Worm (Caenorhabditis elegans) whole organism, L2 larva: Measurements from ENCODE around the gene srh-166.

Source experiments
- aly-2 ChIP-seq: fragments of 150-350 bp; optimal IDR thresholded peaks from 2 replicates; lab custom pipeline; 2014; ENCODE audit warnings: missing biosample characterization, missing genetic modification characterization
- ama-1 ChIP-seq: fragments of 150-350 bp; optimal IDR thresholded peaks from 2 replicates; lab custom pipeline; 2018; ENCODE audit warnings: inconsistent platforms
- dmd-4 ChIP-seq: sonication (generic microtip); optimal IDR thresholded peaks from 2 replicates; lab custom pipeline; 2017; ENCODE audit warnings: missing biosample characterization, missing genetic modification characterization
- elt-1 ChIP-seq: fragments of 150-350 bp; optimal IDR thresholded peaks from 2 replicates; lab custom pipeline; 2014; ENCODE audit warnings: missing biosample characterization, missing genetic modification characterization
- lin-39 ChIP-seq: fragments of 150-350 bp; optimal IDR thresholded peaks from 2 replicates; lab custom pipeline; 2014; ENCODE audit warnings: missing biosample characterization, missing genetic modification reagents, missing genetic modification characterization
- nhr-12 ChIP-seq: fragments of 150-350 bp; optimal IDR thresholded peaks from 2 replicates; lab custom pipeline; 2014; ENCODE audit warnings: missing biosample characterization, missing genetic modification characterization
- nhr-25 ChIP-seq: fragments of 150-350 bp; sonication (generic microtip); optimal IDR thresholded peaks from 3 replicates; lab custom pipeline; 2014; ENCODE audit warnings: missing biosample characterization, missing genetic modification characterization
- nhr-77 ChIP-seq: fragments of 150-350 bp; optimal IDR thresholded peaks from 2 replicates; lab custom pipeline; 2014; ENCODE audit warnings: missing biosample characterization, missing genetic modification characterization
- peb-1 ChIP-seq: fragments of 150-350 bp; optimal IDR thresholded peaks from 2 replicates; lab custom pipeline; 2014; ENCODE audit warnings: missing biosample characterization, missing genetic modification characterization
- skn-1 ChIP-seq: sonication (generic microtip); optimal IDR thresholded peaks from 2 replicates; lab custom pipeline; 2017; ENCODE audit warnings: missing biosample characterization, missing genetic modification characterization
- zag-1 ChIP-seq: fragments of 150-350 bp; optimal IDR thresholded peaks from 2 replicates; lab custom pipeline; 2014; ENCODE audit warnings: missing biosample characterization, missing genetic modification characterization

DNA sequence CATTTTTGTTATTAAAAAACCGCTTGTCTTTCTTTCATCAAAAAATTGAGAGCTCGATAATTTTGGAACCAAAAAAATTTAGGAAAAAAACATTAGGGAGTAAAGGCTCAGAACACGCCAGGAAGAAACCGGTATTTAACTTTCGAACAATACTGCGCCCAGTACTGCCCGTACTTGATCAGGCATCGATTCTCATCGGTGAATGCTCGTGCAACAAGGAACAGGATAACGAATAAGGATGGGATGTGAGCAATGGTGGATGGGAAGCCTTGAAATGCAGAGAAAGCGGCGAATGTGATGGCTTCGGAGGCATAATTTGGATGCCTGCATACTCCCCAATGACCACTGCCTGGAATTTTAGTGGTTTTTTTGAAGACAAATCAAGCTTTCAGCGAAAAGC is 44.9 kb downstream of the srh-166 start:
- no peak for TF ChIP-seq nhr-12 (tag; lab: Kevin White, UChicago)
- TF ChIP-seq zag-1 (tag; lab: Kevin White, UChicago) = no peak
- no peak for TF ChIP-seq dmd-4
- TF ChIP-seq nhr-25 (tag; lab: Kevin White, UChicago) = no peak
- TF ChIP-seq ama-1 (lab: Kevin White, UChicago) = no peak
- no peak for TF ChIP-seq peb-1 (tag; lab: Kevin White, UChicago)
- TF ChIP-seq skn-1 (tag; lab: Kevin White, UChicago) = no peak
- no peak for TF ChIP-seq nhr-77 (tag; lab: Kevin White, UChicago)
- TF ChIP-seq elt-1 = no peak
- TF ChIP-seq aly-2 (tag; lab: Kevin White, UChicago) = no peak
- no peak for TF ChIP-seq lin-39 (tag; lab: Kevin White, UChicago)
